Fruit fly (Drosophila melanogaster): ENCODE measurements around the gene js.

- no peak for TF ChIP-seq Sin3A (optimal IDR thresholded peaks at IDR 0.05)
- no peak for TF ChIP-seq CG8765 (GFP tag; IDR thresholded peaks at IDR 0.05)
- no peak for TF ChIP-seq sd (tag; optimal IDR thresholded peaks at IDR 0.05)
- no peak for TF ChIP-seq lmd (GFP tag; IDR thresholded peaks at IDR 0.05)
- no peak for TF ChIP-seq CG3163 (GFP tag; optimal IDR thresholded peaks at IDR 0.05)
- no peak for TF ChIP-seq CG33213 (GFP tag; optimal IDR thresholded peaks at IDR 0.05)
- TF ChIP-seq esg (GFP tag; conservative IDR thresholded peaks at IDR 0.05) = no peak
Measured at dm6 chr3R:16323093-16323492, 45.0 kb downstream of the js start, which contains the start of gene CG6901.
